Worm (Caenorhabditis elegans) whole organism, L3 larva: Measurements from ENCODE around the gene srw-123.
"Not testable (repeated sequence)": the region's sequence is repeated elsewhere in the genome, so short reads cannot be mapped to it uniquely, and the experiment has no call there.

ENCODE experiments used
- R02D3.7 ChIP-seq: fragments of 150-350 bp; optimal IDR thresholded peaks from 2 replicates; lab custom pipeline; 2014; ENCODE audit warnings: missing biosample characterization, missing genetic modification characterization
- aly-2 ChIP-seq: fragments of 150-350 bp; optimal IDR thresholded peaks from 2 replicates; lab custom pipeline; 2014; ENCODE audit warnings: missing biosample characterization, missing genetic modification characterization
- ama-1 ChIP-seq: fragments of 150-350 bp; optimal IDR thresholded peaks from 2 replicates; lab custom pipeline; 2018
- ceh-16 ChIP-seq: sonication (generic microtip); optimal IDR thresholded peaks from 2 replicates; lab custom pipeline; 2017; ENCODE audit warnings: missing biosample characterization, missing genetic modification characterization
- ceh-82 ChIP-seq: fragments of 150-350 bp; optimal IDR thresholded peaks from 2 replicates; lab custom pipeline; 2014; ENCODE audit warnings: missing biosample characterization, missing genetic modification characterization
- ceh-9 ChIP-seq: sonication (generic microtip); optimal IDR thresholded peaks from 2 replicates; lab custom pipeline; 2018; ENCODE audit warnings: missing biosample characterization, missing genetic modification characterization
- daf-12 ChIP-seq: fragments of 150-350 bp; optimal IDR thresholded peaks from 2 replicates; lab custom pipeline; 2014; ENCODE audit warnings: missing biosample characterization, missing genetic modification reagents, missing genetic modification characterization
- egl-27 ChIP-seq: sonication (generic microtip); optimal IDR thresholded peaks from 4 replicates; lab custom pipeline; 2017; ENCODE audit warnings: missing biosample characterization, missing genetic modification reagents, missing genetic modification characterization
- egl-5 ChIP-seq: fragments of 150-350 bp; optimal IDR thresholded peaks from 2 replicates; lab custom pipeline; 2017; ENCODE audit warnings: missing biosample characterization, missing genetic modification reagents, missing genetic modification characterization, inconsistent platforms
- elt-1 ChIP-seq: fragments of 150-350 bp; optimal IDR thresholded peaks from 2 replicates; lab custom pipeline; 2014; ENCODE audit warnings: missing biosample characterization, missing genetic modification characterization
- elt-2 ChIP-seq: sonication (generic microtip); optimal IDR thresholded peaks from 2 replicates; lab custom pipeline; 2016; ENCODE audit warnings: missing genetic modification reagents, mild to moderate bottlenecking, missing genetic modification characterization, missing compliant biosample characterization
- eor-1 ChIP-seq, 2 experiments: fragments of 150-350 bp; optimal IDR thresholded peaks; 2 replicates each; lab custom pipeline; 2014 to 2018; ENCODE audit warnings: missing biosample characterization in 2 of 2, missing genetic modification characterization in 2 of 2
- fkh-10 ChIP-seq: sonication (generic microtip); optimal IDR thresholded peaks from 2 replicates; lab custom pipeline; 2017; ENCODE audit warnings: missing biosample characterization, missing genetic modification reagents, missing genetic modification characterization
- fos-1 ChIP-seq: fragments of 150-350 bp; optimal IDR thresholded peaks from 2 replicates; lab custom pipeline; 2014; ENCODE audit warnings: missing biosample characterization, missing genetic modification characterization
- lin-15B ChIP-seq: fragments of 150-350 bp; optimal IDR thresholded peaks from 2 replicates; lab custom pipeline; 2014; ENCODE audit warnings: missing biosample characterization, missing genetic modification characterization
- lin-39 ChIP-seq: fragments of 150-350 bp; optimal IDR thresholded peaks from 2 replicates; lab custom pipeline; 2018; ENCODE audit warnings: missing biosample characterization, missing genetic modification reagents, missing genetic modification characterization
- lsy-12 ChIP-seq: sonication (generic microtip); optimal IDR thresholded peaks from 2 replicates; lab custom pipeline; 2016; ENCODE audit warnings: mild to moderate bottlenecking, missing genetic modification characterization, missing compliant biosample characterization
- mdl-1 ChIP-seq: fragments of 150-350 bp; optimal IDR thresholded peaks from 2 replicates; lab custom pipeline; 2014; ENCODE audit warnings: missing biosample characterization, missing genetic modification characterization
- nhr-11 ChIP-seq: fragments of 150-350 bp; optimal IDR thresholded peaks from 2 replicates; lab custom pipeline; 2014; ENCODE audit warnings: missing biosample characterization, missing genetic modification characterization
- nhr-12 ChIP-seq: fragments of 150-350 bp; optimal IDR thresholded peaks from 2 replicates; lab custom pipeline; 2014; ENCODE audit warnings: missing biosample characterization, missing genetic modification characterization
- nhr-23 ChIP-seq: fragments of 150-350 bp; optimal IDR thresholded peaks from 2 replicates; lab custom pipeline; 2014; ENCODE audit warnings: missing biosample characterization, missing genetic modification reagents, missing genetic modification characterization
- nhr-237 ChIP-seq: fragments of 150-350 bp; optimal IDR thresholded peaks from 2 replicates; lab custom pipeline; 2014; ENCODE audit warnings: missing biosample characterization, missing genetic modification characterization
- nhr-43 ChIP-seq: sonication (generic microtip); optimal IDR thresholded peaks from 2 replicates; lab custom pipeline; 2016; ENCODE audit warnings: mild to moderate bottlenecking, missing genetic modification characterization, missing compliant biosample characterization; ENCODE audit not compliant: poor library complexity, severe bottlenecking
- nhr-67 ChIP-seq: fragments of 150-350 bp; optimal IDR thresholded peaks from 2 replicates; lab custom pipeline; 2014; ENCODE audit warnings: missing biosample characterization, missing genetic modification characterization
- nhr-76 ChIP-seq: fragments of 150-350 bp; sonication (generic microtip); optimal IDR thresholded peaks from 5 replicates; lab custom pipeline; 2014; ENCODE audit warnings: missing biosample characterization, missing genetic modification characterization
- nhr-77 ChIP-seq: fragments of 150-350 bp; optimal IDR thresholded peaks from 2 replicates; lab custom pipeline; 2014; ENCODE audit warnings: missing biosample characterization, missing genetic modification characterization
- pha-4 ChIP-seq: fragments of 150-350 bp; optimal IDR thresholded peaks from 2 replicates; lab custom pipeline; 2014; ENCODE audit warnings: missing biosample characterization, missing genetic modification reagents, missing genetic modification characterization
- pqm-1 ChIP-seq: fragments of 150-350 bp; optimal IDR thresholded peaks from 2 replicates; lab custom pipeline; 2017; ENCODE audit warnings: missing biosample characterization, missing genetic modification characterization, inconsistent platforms
- sea-2 ChIP-seq: fragments of 150-350 bp; sonication (generic microtip); optimal IDR thresholded peaks from 4 replicates; lab custom pipeline; 2014; ENCODE audit warnings: missing biosample characterization, missing genetic modification reagents, missing genetic modification characterization
- skn-1 ChIP-seq: fragments of 150-350 bp; optimal IDR thresholded peaks from 2 replicates; lab custom pipeline; 2014; ENCODE audit warnings: missing biosample characterization, missing genetic modification characterization
- unc-39 ChIP-seq: sonication (generic microtip); optimal IDR thresholded peaks from 4 replicates; lab custom pipeline; 2017; ENCODE audit warnings: missing biosample characterization, missing genetic modification characterization
- unc-62 ChIP-seq: fragments of 150-350 bp; sonication (generic microtip); optimal IDR thresholded peaks from 4 replicates; lab custom pipeline; 2014; ENCODE audit warnings: missing biosample characterization, missing genetic modification reagents, missing genetic modification characterization
- zag-1 ChIP-seq: fragments of 150-350 bp; optimal IDR thresholded peaks from 2 replicates; lab custom pipeline; 2014; ENCODE audit warnings: missing biosample characterization, missing genetic modification characterization
- ztf-11 ChIP-seq: fragments of 150-350 bp; optimal IDR thresholded peaks from 2 replicates; lab custom pipeline; 2014; ENCODE audit warnings: missing biosample characterization, missing genetic modification characterization
- ztf-4 ChIP-seq: fragments of 150-350 bp; optimal IDR thresholded peaks from 2 replicates; lab custom pipeline; 2014; ENCODE audit warnings: missing biosample characterization, missing genetic modification characterization

The srw-123 gene

DNA sequence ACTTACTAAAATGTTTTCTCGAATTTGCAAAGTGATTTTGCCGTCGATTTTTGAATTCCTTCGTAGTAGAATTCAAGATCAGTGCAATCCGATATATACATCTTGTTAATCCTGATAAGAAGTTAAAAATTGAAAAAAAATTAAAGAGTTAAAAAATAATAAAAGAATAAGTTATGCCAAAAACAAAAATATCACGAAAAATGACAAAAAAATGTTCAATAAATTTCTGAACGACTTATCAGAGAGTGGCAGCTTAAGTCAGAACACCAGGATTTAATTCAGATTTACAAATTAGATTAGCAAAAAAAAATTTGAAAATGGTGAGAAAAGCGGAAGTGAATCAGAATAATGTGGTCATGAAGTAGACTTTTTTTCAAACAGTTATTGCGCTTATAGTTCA lies at the start of gene srw-123:
Gene srw-123 (minus strand): TSS at position 101 of the 400 bp plus-strand sequence.
- TF ChIP-seq nhr-77; nhr-67; skn-1 (tag; lab: Kevin White, UChicago): not testable (repeated sequence)
- TF ChIP-seq, all 47 proteins: peak for 0; not testable (repeated sequence) for 47

DNA sequence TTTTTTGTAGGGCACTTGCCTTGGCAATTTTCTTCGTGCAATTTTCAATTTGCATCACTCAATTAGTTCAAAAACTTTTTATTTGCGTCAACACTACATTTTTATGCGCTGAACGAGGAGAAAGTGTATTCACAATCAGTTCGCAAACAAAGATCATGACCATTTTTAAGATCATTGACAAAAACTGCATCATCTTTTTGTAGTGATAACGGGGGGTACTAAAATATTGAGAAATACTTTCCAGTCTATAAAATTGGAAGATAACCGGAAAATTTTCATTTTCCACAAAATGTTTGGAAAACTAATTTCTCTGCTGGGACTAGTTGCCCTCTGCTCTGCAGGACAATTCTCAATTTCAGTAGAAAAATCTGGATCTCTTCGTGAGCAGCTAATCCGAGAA lies 49.1 kb upstream of the srw-123 start, which contains the start of gene asp-8:
Gene asp-8 (plus strand): TSS at position 276 of the 400 bp plus-strand sequence.
- no peak for TF ChIP-seq eor-1 (tag; optimal IDR thresholded peaks at IDR 0.05; lab: Kevin White, UChicago)
- peak; percentile 54 for TF ChIP-seq elt-2 (tag; lab: Kevin White, UChicago)

DNA sequence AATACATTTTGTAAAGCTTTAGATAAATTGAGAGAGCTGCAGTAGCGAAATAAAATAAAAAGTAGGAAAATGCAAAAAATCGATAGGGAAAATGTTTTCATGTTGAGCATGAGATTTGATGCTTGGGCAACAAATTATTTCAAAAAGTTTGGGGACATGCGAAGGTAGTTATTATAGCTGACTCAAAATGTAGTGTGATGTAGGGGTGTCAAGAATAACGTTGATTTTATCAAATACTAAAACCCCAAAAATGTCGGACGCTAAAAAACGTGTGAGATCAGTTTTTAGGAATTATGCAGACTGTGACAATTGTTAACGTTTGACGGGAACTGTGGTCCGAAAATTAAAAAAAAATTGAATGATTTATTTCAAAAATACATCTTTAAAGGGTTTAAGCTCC lies 46.1 kb upstream of the srw-123 start, which contains the start of gene irld-12:
Gene irld-12 (minus strand): TSS at position 101 of the 400 bp plus-strand sequence.
- TF ChIP-seq nhr-76 (tag; lab: Kevin White, UChicago) (no peak), egl-5 (no peak), elt-2 (tag; lab: Kevin White, UChicago) (no peak), mdl-1 (tag; lab: Kevin White, UChicago) (no peak)

DNA sequence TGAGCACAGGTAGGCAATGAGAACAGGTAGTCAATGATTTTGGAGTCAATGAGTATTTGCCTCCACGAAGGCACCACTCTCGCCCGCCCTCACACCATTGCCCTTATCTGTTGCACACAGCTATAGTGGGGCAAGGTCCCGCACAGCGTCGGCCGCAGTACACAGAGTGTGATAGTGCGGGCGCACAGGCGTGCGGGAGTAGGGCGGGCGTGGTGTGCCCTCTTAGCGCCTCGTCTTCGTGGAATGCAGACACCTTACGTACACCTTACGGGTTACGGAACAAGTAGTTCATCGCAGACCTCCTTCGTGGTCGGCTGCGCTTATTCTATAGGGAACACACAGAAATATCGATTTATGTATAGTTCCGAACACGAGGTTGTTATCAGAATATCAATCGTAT lies 42.7 kb upstream of the srw-123 start:
- TF ChIP-seq nhr-43 (tag; lab: Kevin White, UChicago) (no peak), aly-2 (no peak), ama-1 (lab: Kevin White, UChicago) (no peak), nhr-12 (no peak), fkh-10 (GFP tag; lab: Kevin White, UChicago) (no peak), unc-39 (no peak), egl-27 (tag; lab: Kevin White, UChicago) (no peak)

DNA sequence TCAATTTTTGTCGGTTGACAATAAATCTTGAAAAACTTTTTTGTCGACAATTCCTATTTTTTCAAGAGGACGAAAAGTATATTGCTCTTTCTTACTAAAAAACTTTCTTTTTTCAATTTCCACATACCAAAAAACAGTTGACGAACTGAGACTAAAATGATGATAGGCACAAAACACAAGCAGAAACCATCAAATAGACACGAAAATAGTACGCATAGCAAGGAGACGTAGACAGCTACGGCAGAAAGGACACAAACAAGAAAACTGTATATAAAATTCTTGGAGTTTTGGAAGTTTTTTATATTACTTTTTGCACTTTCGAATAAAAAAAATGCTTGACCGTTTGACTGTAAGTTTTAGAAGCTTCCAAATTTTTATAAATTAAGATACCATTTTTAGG lies 39.0 kb upstream of the srw-123 start, which contains the start of gene K12D9.1:
Gene K12D9.1 (plus strand): TSS at position 301 of the 400 bp plus-strand sequence.
- TF ChIP-seq ceh-9 (tag; lab: Kevin White, UChicago) (no peak), nhr-11 (tag; lab: Kevin White, UChicago) (no peak), nhr-76 (tag; lab: Kevin White, UChicago) (no peak), zag-1 (tag; lab: Kevin White, UChicago) (no peak), pha-4 (tag; lab: Kevin White, UChicago) (no peak), lsy-12 (tag; lab: Kevin White, UChicago) (no peak), ceh-82 (tag; lab: Kevin White, UChicago) (no peak), lin-39 (no peak), nhr-237 (no peak), daf-12 (tag; lab: Kevin White, UChicago) (no peak), elt-1 (tag; lab: Kevin White, UChicago) (no peak), nhr-43 (tag; lab: Kevin White, UChicago) (no peak), nhr-23 (no peak), unc-62 (GFP tag; lab: Kevin White, UChicago) (no peak)
- TF ChIP-seq, all 47 proteins: peak for 0

ce11 chrV:3011394-3011793 lies 36.2 kb upstream of the srw-123 start, which contains the start of gene srw-135:
Gene srw-135 (minus strand): TSS chrV:3011494.
- TF ChIP-seq lin-15B (tag; lab: Kevin White, UChicago), result no peak
- TF ChIP-seq egl-5, result no peak
- TF ChIP-seq nhr-237, result no peak
- no peak for TF ChIP-seq sea-2 (GFP tag; lab: Kevin White, UChicago)
- TF ChIP-seq nhr-77, result no peak
- no peak for TF ChIP-seq ztf-4
- TF ChIP-seq lin-39, result no peak
- no peak for TF ChIP-seq nhr-11 (tag; lab: Kevin White, UChicago)

- TF ChIP-seq aly-2, result no peak
- no peak for TF ChIP-seq eor-1 (tag; optimal IDR thresholded peaks at IDR 0.05; lab: Kevin White, UChicago)
- TF ChIP-seq sea-2 (GFP tag; lab: Kevin White, UChicago), result no peak
- TF ChIP-seq ceh-16 (tag; lab: Kevin White, UChicago), result no peak
- no peak for TF ChIP-seq pqm-1 (tag; lab: Kevin White, UChicago)
- TF ChIP-seq R02D3.7, result no peak
- TF ChIP-seq ztf-11 (tag; lab: Kevin White, UChicago), result no peak
- TF ChIP-seq fos-1 (tag; lab: Kevin White, UChicago), result no peak
Observed at ce11 chrV:3010468-3010867, 35.3 kb upstream of the srw-123 start, which contains the start of gene srw-136. Gene srw-136 (minus strand): TSS chrV:3010568.
